Worm (Caenorhabditis elegans) whole organism, young adult: Measurements from ENCODE around the gene Y43F8B.23.

Experiments used
- B0035.1 ChIP-seq: sonication (generic microtip); optimal IDR thresholded peaks from 2 replicates; lab custom pipeline; 2016; ENCODE audit warnings: missing genetic modification characterization, mild to moderate bottlenecking, missing compliant biosample characterization, missing genotype, missing genetic modification reagents
- F10E7.11 ChIP-seq: sonication (generic microtip); optimal IDR thresholded peaks from 2 replicates; lab custom pipeline; 2017; ENCODE audit warnings: mild to moderate bottlenecking, missing genetic modification characterization, moderate library complexity, missing compliant biosample characterization
- F22D6.2 ChIP-seq: sonication (generic microtip); optimal IDR thresholded peaks from 2 replicates; lab custom pipeline; 2016; ENCODE audit warnings: mild to moderate bottlenecking, missing genetic modification characterization, missing compliant biosample characterization
- F37B4.10 ChIP-seq: fragments of 200-800 bp; sonication (Bioruptor generic); IDR thresholded peaks from 2 replicates; pipeline ENCODE4 v1.3.6; 2022; ENCODE audit warnings: missing genetic modification characterization, missing compliant biosample characterization
- F49E8.2 ChIP-seq: sonication (generic microtip); optimal IDR thresholded peaks from 3 replicates; lab custom pipeline; 2017; ENCODE audit warnings: missing genetic modification characterization, mild to moderate bottlenecking, missing compliant biosample characterization, antibody characterized with exemption, moderate library complexity; ENCODE audit not compliant: insufficient read depth
- K12H6.12 ChIP-seq: fragments of 200-800 bp; sonication (Bioruptor generic); optimal IDR thresholded peaks from 2 replicates; lab custom pipeline; 2018; ENCODE audit warnings: mild to moderate bottlenecking, missing genetic modification characterization, missing compliant biosample characterization
- Y53F4B.3 ChIP-seq: fragments of 200-800 bp; sonication (Bioruptor generic); IDR thresholded peaks from 2 replicates; pipeline ENCODE4 v1.3.6; 2022; ENCODE audit warnings: missing genetic modification reagents, missing genetic modification characterization, missing compliant biosample characterization
- akir-1 ChIP-seq: fragments of 200-800 bp; sonication (Bioruptor generic); optimal IDR thresholded peaks from 2 replicates; lab custom pipeline; 2018; ENCODE audit warnings: mild to moderate bottlenecking, missing genetic modification characterization, moderate library complexity, missing compliant biosample characterization
- ama-1 ChIP-seq, 3 experiments: fragments of 150-350 bp in 1 of 3; sonication (generic microtip) in 2 of 3; optimal IDR thresholded peaks; 2 replicates each; lab custom pipeline; 2014 to 2018; ENCODE audit warnings: missing biosample characterization in 2 of 3, missing genetic modification characterization in 2 of 3, missing genetic modification reagents in 2 of 3
- aptf-2 ChIP-seq: fragments of 200-800 bp; sonication (Bioruptor generic); conservative IDR thresholded peaks from 2 replicates; pipeline ENCODE4 v1.3.6; 2022; ENCODE audit warnings: missing genetic modification reagents, missing genetic modification characterization, missing compliant biosample characterization
- aptf-3 ChIP-seq: fragments of 200-800 bp; sonication (Bioruptor generic); IDR thresholded peaks from 2 replicates; pipeline ENCODE4 v1.3.6; 2022; ENCODE audit warnings: missing genetic modification characterization, missing compliant biosample characterization
- athp-1 ChIP-seq: sonication (generic microtip); optimal IDR thresholded peaks from 2 replicates; lab custom pipeline; 2017; ENCODE audit warnings: mild to moderate bottlenecking, missing genetic modification characterization, missing compliant biosample characterization
- bed-1 ChIP-seq: fragments of 200-800 bp; sonication (Bioruptor generic); IDR thresholded peaks from 2 replicates; pipeline ENCODE4 v1.3.6; 2022; ENCODE audit warnings: missing genetic modification reagents, missing genetic modification characterization, missing compliant biosample characterization
- ccch-3 ChIP-seq: fragments of 200-800 bp; sonication (Bioruptor generic); optimal IDR thresholded peaks from 2 replicates; lab custom pipeline; 2018; ENCODE audit warnings: mild to moderate bottlenecking, missing genetic modification characterization, missing compliant biosample characterization
- cebp-1 ChIP-seq, 2 experiments: fragments of 200-800 bp in 1 of 2; sonication (Bioruptor generic) in 1 of 2; sonication (generic microtip) in 1 of 2; IDR thresholded peaks in 1 of 2; optimal IDR thresholded peaks in 1 of 2; 2 replicates each; pipeline versions ENCODE4 v1.3.6 to Lab custom; 2017 to 2022; ENCODE audit warnings: missing compliant biosample characterization in 2 of 2, missing genetic modification characterization in 2 of 2, mild to moderate bottlenecking in 1 of 2, missing genetic modification reagents in 1 of 2, moderate library complexity in 1 of 2
- ceh-27 ChIP-seq: fragments of 200-800 bp; sonication (Bioruptor generic); optimal IDR thresholded peaks from 2 replicates; lab custom pipeline; 2018; ENCODE audit warnings: mild to moderate bottlenecking, missing genetic modification characterization, moderate library complexity, missing compliant biosample characterization
- ceh-79 ChIP-seq: sonication (generic microtip); optimal IDR thresholded peaks from 2 replicates; lab custom pipeline; 2017; ENCODE audit warnings: mild to moderate bottlenecking, missing genetic modification characterization, missing compliant biosample characterization
- dox-1 ChIP-seq: fragments of 200-800 bp; sonication (Bioruptor generic); IDR thresholded peaks from 2 replicates; pipeline ENCODE4 v1.3.6; 2022; ENCODE audit warnings: missing genetic modification reagents, missing genetic modification characterization, missing compliant biosample characterization
- dpff-1 ChIP-seq: sonication (generic microtip); optimal IDR thresholded peaks from 2 replicates; lab custom pipeline; 2017; ENCODE audit warnings: mild to moderate bottlenecking, missing genetic modification characterization, missing compliant biosample characterization
- egrh-3 ChIP-seq: fragments of 200-800 bp; sonication (Bioruptor generic); IDR thresholded peaks from 2 replicates; pipeline ENCODE4 v1.3.6; 2022; ENCODE audit warnings: missing genetic modification reagents, missing genetic modification characterization, missing compliant biosample characterization
- ekl-4 ChIP-seq: fragments of 200-800 bp; sonication (Bioruptor generic); IDR thresholded peaks from 2 replicates; pipeline ENCODE4 v1.3.6; 2022; ENCODE audit warnings: missing genetic modification reagents, missing genetic modification characterization, missing compliant biosample characterization
- him-1 ChIP-seq: sonication (generic microtip); optimal IDR thresholded peaks from 2 replicates; lab custom pipeline; 2016; ENCODE audit warnings: missing genotype, missing genetic modification reagents, missing genetic modification characterization, missing compliant biosample characterization
- hrde-1 ChIP-seq: sonication (generic microtip); optimal IDR thresholded peaks from 2 replicates; lab custom pipeline; 2016; ENCODE audit warnings: missing genetic modification characterization, mild to moderate bottlenecking, missing compliant biosample characterization, moderate library complexity, missing genotype, missing genetic modification reagents, borderline replicate concordance
- hsf-1 ChIP-seq: fragments of 200-800 bp; sonication (Bioruptor generic); IDR thresholded peaks from 2 replicates; pipeline ENCODE4 v1.3.6; 2022; ENCODE audit warnings: missing genetic modification reagents, missing genetic modification characterization, missing compliant biosample characterization
- lin-35 ChIP-seq, 3 experiments: fragments of 150-350 bp in 2 of 3; sonication (generic microtip) in 1 of 3; optimal IDR thresholded peaks; 2 replicates each; lab custom pipeline; 2014 to 2018; ENCODE audit warnings: missing biosample characterization in 3 of 3, missing genetic modification characterization in 3 of 3, missing genetic modification reagents in 3 of 3
- lsy-27 ChIP-seq: sonication (generic microtip); optimal IDR thresholded peaks from 2 replicates; lab custom pipeline; 2017; ENCODE audit warnings: missing genetic modification characterization, mild to moderate bottlenecking, missing compliant biosample characterization, antibody characterized with exemption, missing genotype, borderline replicate concordance; ENCODE audit not compliant: insufficient read depth
- madf-3 ChIP-seq: fragments of 200-800 bp; sonication (Bioruptor generic); IDR thresholded peaks from 2 replicates; pipeline ENCODE4 v1.3.6; 2022; ENCODE audit warnings: missing genetic modification reagents, missing genetic modification characterization, missing compliant biosample characterization
- madf-8 ChIP-seq: fragments of 200-800 bp; sonication (Bioruptor generic); conservative IDR thresholded peaks from 2 replicates; pipeline ENCODE4 v1.3.6; 2022; ENCODE audit warnings: missing genetic modification reagents, missing genetic modification characterization, missing compliant biosample characterization
- nhr-27 ChIP-seq: fragments of 200-800 bp; sonication (Bioruptor generic); optimal IDR thresholded peaks from 2 replicates; lab custom pipeline; 2018; ENCODE audit warnings: mild to moderate bottlenecking, missing genetic modification characterization, moderate library complexity, missing compliant biosample characterization
- nhr-80 ChIP-seq: sonication (generic microtip); optimal IDR thresholded peaks from 2 replicates; lab custom pipeline; 2016; ENCODE audit warnings: missing genetic modification characterization, missing compliant biosample characterization
- sdz-38 ChIP-seq: sonication (generic microtip); optimal IDR thresholded peaks from 2 replicates; lab custom pipeline; 2016; ENCODE audit warnings: missing genotype, missing genetic modification characterization, missing compliant biosample characterization
- snpc-1.3 ChIP-seq: sonication (generic microtip); optimal IDR thresholded peaks from 2 replicates; lab custom pipeline; 2017; ENCODE audit warnings: missing genetic modification characterization, mild to moderate bottlenecking, missing compliant biosample characterization, antibody characterized with exemption, moderate library complexity, missing genotype, missing genetic modification reagents; ENCODE audit not compliant: insufficient read depth
- unc-62 ChIP-seq: fragments of 150-350 bp; optimal IDR thresholded peaks from 2 replicates; lab custom pipeline; 2014; ENCODE audit warnings: missing biosample characterization, missing genetic modification reagents, missing genetic modification characterization
- xnd-1 ChIP-seq: sonication (generic microtip); optimal IDR thresholded peaks from 2 replicates; lab custom pipeline; 2016; ENCODE audit warnings: missing genotype, missing genetic modification reagents, missing genetic modification characterization, missing compliant biosample characterization
- zfh-2 ChIP-seq: fragments of 200-800 bp; sonication (Bioruptor generic); conservative IDR thresholded peaks from 2 replicates; pipeline ENCODE4 v1.3.6; 2022; ENCODE audit warnings: missing genetic modification reagents, missing genetic modification characterization, missing compliant biosample characterization
- zim-3 ChIP-seq: sonication (generic microtip); optimal IDR thresholded peaks from 2 replicates; lab custom pipeline; 2017; ENCODE audit warnings: mild to moderate bottlenecking, missing genetic modification characterization, moderate library complexity, missing compliant biosample characterization
- ztf-28 ChIP-seq: fragments of 200-800 bp; sonication (Bioruptor generic); IDR thresholded peaks from 2 replicates; pipeline ENCODE4 v1.3.6; 2022; ENCODE audit warnings: missing genetic modification reagents, missing genetic modification characterization, missing compliant biosample characterization
- ztf-6 ChIP-seq: fragments of 200-800 bp; sonication (Bioruptor generic); IDR thresholded peaks from 2 replicates; pipeline ENCODE4 v1.3.6; 2022; ENCODE audit warnings: missing genetic modification reagents, missing genetic modification characterization, missing compliant biosample characterization

The Y43F8B.23 gene

DNA sequence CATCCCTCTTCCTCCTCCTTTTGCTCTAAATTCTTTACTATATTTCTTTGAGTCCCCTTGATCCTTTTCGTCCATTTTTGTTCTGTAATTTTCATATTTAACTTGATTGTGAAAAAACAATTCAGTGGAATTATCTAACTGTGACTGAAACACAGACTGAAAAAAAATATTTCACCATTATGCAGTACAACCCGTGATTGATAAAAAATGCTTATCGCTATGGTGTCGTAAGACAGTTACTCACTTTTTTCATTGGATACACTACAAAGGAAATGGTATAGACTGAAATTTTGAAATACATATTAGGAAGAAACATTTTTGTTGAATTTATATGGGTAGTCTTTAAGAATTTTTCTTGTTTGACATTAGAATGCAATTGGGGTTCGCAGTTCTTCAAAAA lies at the start of gene Y43F8B.23:
Gene Y43F8B.23 (minus strand): TSS at position 75 of the 400 bp plus-strand sequence.
- no peak for TF ChIP-seq sdz-38 (tag; lab: Kevin White, UChicago)
- peak; percentile 31; the same call in 1 of the 2 replicates for TF ChIP-seq cebp-1 (GFP tag; IDR thresholded peaks at IDR 0.05; lab: Robert Waterston, UW)
- peak; percentile 41 for TF ChIP-seq cebp-1 (tag; optimal IDR thresholded peaks at IDR 0.05; lab: Kevin White, UChicago)
- TF ChIP-seq nhr-80 (tag; lab: Kevin White, UChicago): peak; percentile 77
- TF ChIP-seq, all 124 proteins: peak for 2

DNA sequence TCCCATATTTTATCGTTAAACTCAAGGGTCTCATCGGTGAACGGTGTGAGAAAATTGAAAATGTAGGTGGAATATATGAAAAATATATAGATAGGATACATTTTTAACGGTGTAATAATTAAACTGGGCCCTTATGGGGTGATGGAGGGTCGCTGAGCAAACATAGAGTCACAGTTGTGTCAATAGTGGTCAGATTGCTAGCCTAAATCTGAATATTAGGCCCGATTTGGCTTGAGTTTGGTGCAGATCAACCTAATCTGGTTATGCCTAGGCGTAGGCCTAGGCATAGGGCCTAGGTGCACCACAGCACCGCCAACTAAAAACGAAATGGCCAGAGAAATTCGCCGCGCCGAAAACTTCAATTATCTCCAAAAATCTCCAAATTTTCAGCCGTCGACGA lies 46.1 kb upstream of the Y43F8B.23 start, which contains the start of gene phy-4:
Gene phy-4 (minus strand): TSS at position 101 of the 400 bp plus-strand sequence.
- TF ChIP-seq egrh-3 (GFP tag; lab: Robert Waterston, UW): no peak

DNA sequence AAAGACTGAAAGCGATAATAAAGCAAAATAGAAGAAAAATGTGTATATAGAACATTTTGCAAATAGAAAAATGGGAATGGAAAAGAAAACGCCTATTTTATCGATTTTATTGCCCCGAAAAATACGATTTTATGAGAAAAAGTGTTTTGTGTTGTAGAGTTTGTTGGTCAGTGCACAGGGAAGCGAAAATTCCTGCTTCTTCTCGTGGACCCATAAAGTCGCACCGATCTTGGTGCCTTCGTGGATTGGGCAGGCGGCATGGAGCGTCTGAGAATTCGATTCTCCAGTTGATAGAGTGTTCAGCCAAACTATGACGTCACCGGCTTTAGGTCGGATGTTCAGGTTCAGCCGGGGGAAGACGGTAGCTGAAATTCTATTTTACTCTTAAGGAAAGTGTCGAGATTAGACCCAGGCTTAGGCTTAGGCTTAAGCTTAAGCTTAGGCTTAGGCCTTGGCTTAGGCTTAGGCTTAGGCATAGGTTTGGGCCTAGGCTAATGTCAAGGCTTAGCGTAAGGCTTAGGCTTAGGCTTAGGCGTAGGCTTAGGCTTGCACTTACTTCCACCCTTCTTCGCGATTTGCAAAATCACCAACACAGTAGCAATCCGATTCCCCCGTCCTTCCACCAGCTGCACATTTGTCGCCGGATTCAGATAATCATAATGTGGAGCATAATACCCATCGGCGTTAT lies 45.0 kb upstream of the Y43F8B.23 start, which contains the start of gene Y43F8B.19:
Gene Y43F8B.19 (minus strand): TSS at position 51 of the 688 bp plus-strand sequence.
- TF ChIP-seq athp-1 (no peak), ama-1 (optimal IDR thresholded peaks at IDR 0.05; lab: Kevin White, UChicago) (no peak), ama-1 (GFP tag; optimal IDR thresholded peaks at IDR 0.05; lab: Kevin White, UChicago) (no peak), nhr-27 (tag; lab: Kevin White, UChicago) (no peak), B0035.1 (no peak), hrde-1 (tag; lab: Kevin White, UChicago) (no peak), ztf-28 (GFP tag; lab: Robert Waterston, UW) (no peak), akir-1 (GFP tag; lab: Kevin White, UChicago) (no peak), zim-3 (tag; lab: Kevin White, UChicago) (no peak), madf-8 (GFP tag; lab: Robert Waterston, UW) (no peak), F10E7.11 (tag; lab: Kevin White, UChicago) (no peak), aptf-3 (GFP tag; lab: Robert Waterston, UW) (no peak), ztf-6 (GFP tag; lab: Robert Waterston, UW) (no peak), him-1 (tag; lab: Kevin White, UChicago) (no peak), hsf-1 (GFP tag; lab: Robert Waterston, UW) (no peak), dox-1 (GFP tag; lab: Robert Waterston, UW) (no peak), ccch-3 (GFP tag; lab: Kevin White, UChicago) (no peak), xnd-1 (no peak), F37B4.10 (GFP tag; lab: Robert Waterston, UW) (no peak), ekl-4 (GFP tag; lab: Robert Waterston, UW) (no peak), F22D6.2 (tag; lab: Kevin White, UChicago) (no peak)

DNA sequence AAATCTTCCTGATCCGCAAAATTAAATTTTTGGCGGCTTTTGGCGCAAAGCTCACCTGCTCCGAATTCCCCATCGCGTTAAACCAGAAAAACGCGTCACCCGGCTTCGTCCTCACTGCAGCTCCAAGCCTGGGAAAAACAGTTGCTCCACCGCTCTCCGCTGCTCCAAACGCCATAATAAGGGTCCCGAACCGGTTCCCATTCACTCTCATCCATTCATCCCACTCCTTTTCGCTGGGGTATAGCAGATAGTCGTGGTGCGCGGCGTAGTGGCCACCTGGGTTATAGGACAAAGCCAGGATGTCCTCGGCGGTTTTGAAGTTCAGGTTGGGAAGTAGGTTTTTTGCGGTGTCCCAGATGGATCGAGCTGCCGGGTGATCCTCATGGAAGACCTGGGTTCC lies 43.5 kb upstream of the Y43F8B.23 start:
- no peak for TF ChIP-seq sdz-38 (tag; lab: Kevin White, UChicago)
- no peak for TF ChIP-seq ztf-28 (GFP tag; lab: Robert Waterston, UW)
- TF ChIP-seq zfh-2 (GFP tag; lab: Robert Waterston, UW): peak; percentile 72; the same call in 1 of the 2 replicates

DNA sequence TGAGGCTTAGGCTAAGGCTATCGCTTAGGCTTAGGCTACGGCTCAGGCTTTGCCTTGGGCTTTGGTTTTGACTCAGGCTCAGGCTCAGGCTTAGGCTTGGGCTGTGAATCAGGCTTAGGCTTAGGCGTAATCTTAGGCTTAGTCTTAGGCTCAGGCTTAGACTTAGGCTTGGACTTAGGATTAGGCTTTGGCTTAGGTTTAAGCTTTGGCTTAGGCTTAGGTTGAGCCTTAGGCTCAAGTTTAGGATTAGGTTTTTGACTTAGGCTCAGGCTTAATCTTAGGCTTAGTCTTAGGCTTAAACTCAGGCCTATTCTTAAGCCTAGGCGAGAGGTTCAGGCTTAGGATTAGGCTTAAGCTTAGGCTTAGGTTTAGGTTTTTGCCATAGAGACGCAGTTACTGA lies 42.9 kb upstream of the Y43F8B.23 start:
- TF ChIP-seq ceh-27 (GFP tag; lab: Kevin White, UChicago) (no peak), madf-3 (no peak), zim-3 (tag; lab: Kevin White, UChicago) (no peak), lsy-27 (tag; lab: Kevin White, UChicago) (no peak), aptf-3 (GFP tag; lab: Robert Waterston, UW) (no peak), lin-35 (GFP tag; optimal IDR thresholded peaks at IDR 0.05; lab: Kevin White, UChicago) (no peak), snpc-1.3 (no peak), him-1 (tag; lab: Kevin White, UChicago) (no peak), aptf-2 (GFP tag; lab: Robert Waterston, UW) (no peak), ceh-79 (tag; lab: Kevin White, UChicago) (no peak), bed-1 (GFP tag; lab: Robert Waterston, UW) (no peak), F49E8.2 (tag; lab: Kevin White, UChicago) (no peak), unc-62 (no peak), Y53F4B.3 (no peak), dpff-1 (tag; lab: Kevin White, UChicago) (no peak), K12H6.12 (tag; lab: Kevin White, UChicago) (no peak), nhr-80 (tag; lab: Kevin White, UChicago) (no peak)
